Fruit fly (Drosophila melanogaster): ENCODE measurements around the gene CG4770.

dm6 chr3R:19891363-19891762 lies 26.9 kb upstream of the CG4770 start:
- no peak for TF ChIP-seq Sin3A (optimal IDR thresholded peaks at IDR 0.05)
- no peak for TF ChIP-seq insv (optimal IDR thresholded peaks at IDR 0.05)

Data from Kc167 (cell line).